Fruit fly (Drosophila melanogaster) whole organism, wandering third instar larva: Measurements from ENCODE around the gene SuUR.
A peak's percentile ranks its signal among the peaks of the same experiment; 100 is the strongest.

Experiments
- Abd-B ChIP-seq: fragments of >200 bp; optimal IDR thresholded peaks from 2 replicates; lab custom pipeline; 2017; ENCODE audit warnings: missing biosample characterization, missing genetic modification characterization
- CG32264 ChIP-seq: fragments of 200-800 bp; sonication (Bioruptor generic); optimal IDR thresholded peaks from 2 replicates; lab custom pipeline; 2016; ENCODE audit warnings: missing biosample characterization, missing genetic modification characterization
- CG9705 ChIP-seq: fragments of 200-800 bp; sonication (Bioruptor generic); optimal IDR thresholded peaks from 2 replicates; lab custom pipeline; 2018; ENCODE audit warnings: missing biosample characterization, mild to moderate bottlenecking, missing genetic modification characterization
- CrebA ChIP-seq: fragments of 200-800 bp; sonication (Bioruptor generic); optimal IDR thresholded peaks from 2 replicates; lab custom pipeline; 2016; ENCODE audit warnings: missing biosample characterization, mild to moderate bottlenecking, missing genetic modification characterization, borderline replicate concordance
- Dfd ChIP-seq: fragments of >200 bp; optimal IDR thresholded peaks from 2 replicates; lab custom pipeline; 2017; ENCODE audit warnings: missing biosample characterization, missing genetic modification characterization
- Dif ChIP-seq: fragments of 200-275, 200-300 bp; sonication (Bioruptor generic); optimal IDR thresholded peaks from 2 replicates; lab custom pipeline; 2018; ENCODE audit warnings: missing biosample characterization, missing genetic modification characterization; ENCODE audit not compliant: partially characterized antibody
- GATAd ChIP-seq: sonication (Bioruptor generic); optimal IDR thresholded peaks from 2 replicates; lab custom pipeline; 2016; ENCODE audit warnings: missing biosample characterization, missing genetic modification characterization
- HLH106 ChIP-seq: fragments of 200-800 bp; optimal IDR thresholded peaks from 3 replicates; lab custom pipeline; 2019; ENCODE audit warnings: missing biosample characterization, mild to moderate bottlenecking, missing genetic modification characterization, moderate library complexity
- Hnf4 ChIP-seq: fragments of 200-800 bp; sonication (Bioruptor generic); optimal IDR thresholded peaks from 2 replicates; lab custom pipeline; 2016; ENCODE audit warnings: missing biosample characterization, mild to moderate bottlenecking, missing genetic modification characterization
- Hr78 ChIP-seq: fragments of >200 bp; optimal IDR thresholded peaks from 2 replicates; lab custom pipeline; 2017; ENCODE audit warnings: missing biosample characterization, missing genetic modification characterization
- Hr83 ChIP-seq: fragments of 200-300 bp; sonication (Bioruptor generic); optimal IDR thresholded peaks from 2 replicates; lab custom pipeline; 2016; ENCODE audit warnings: missing biosample characterization, mild to moderate bottlenecking, missing genetic modification characterization, moderate library complexity; ENCODE audit not compliant: poor library complexity, severe bottlenecking
- Jra ChIP-seq: sonication (Bioruptor generic); optimal IDR thresholded peaks from 2 replicates; lab custom pipeline; 2016; ENCODE audit warnings: missing biosample characterization, missing genetic modification characterization
- Mio ChIP-seq: sonication (Bioruptor generic); optimal IDR thresholded peaks from 2 replicates; lab custom pipeline; 2016; ENCODE audit warnings: missing biosample characterization, missing genetic modification characterization
- Myc ChIP-seq: fragments of >200 bp; optimal IDR thresholded peaks from 2 replicates; lab custom pipeline; 2017
- N ChIP-seq: fragments of >200 bp; optimal IDR thresholded peaks from 2 replicates; lab custom pipeline; 2018; ENCODE audit warnings: missing biosample characterization, missing external identifiers, missing genetic modification characterization
- OdsH ChIP-seq: fragments of 200-800 bp; sonication (Bioruptor generic); optimal IDR thresholded peaks from 2 replicates; lab custom pipeline; 2016; ENCODE audit warnings: missing biosample characterization, mild to moderate bottlenecking, missing genetic modification characterization
- Rel ChIP-seq, 2 experiments: fragments of 200-800 bp; sonication (Bioruptor generic) in 1 of 2; optimal IDR thresholded peaks; 2 replicates in 1 of 2; 3 replicates in 1 of 2; lab custom pipeline; 2016 to 2019; ENCODE audit warnings: mild to moderate bottlenecking in 2 of 2, missing biosample characterization in 2 of 2, missing genetic modification characterization in 2 of 2, moderate library complexity in 1 of 2
- Sp1 ChIP-seq: fragments of 200-800 bp; sonication (Bioruptor generic); optimal IDR thresholded peaks from 3 replicates; lab custom pipeline; 2019; ENCODE audit warnings: missing biosample characterization, mild to moderate bottlenecking, missing genetic modification characterization, moderate library complexity
- Vsx2 ChIP-seq: fragments of 200-300, 225-300 bp; sonication (Bioruptor generic); optimal IDR thresholded peaks from 2 replicates; lab custom pipeline; 2018; ENCODE audit warnings: missing biosample characterization, missing genetic modification characterization; ENCODE audit not compliant: partially characterized antibody
- br ChIP-seq: fragments of 200-800 bp; sonication (Bioruptor generic); optimal IDR thresholded peaks from 2 replicates; lab custom pipeline; 2016; ENCODE audit warnings: missing biosample characterization, missing genetic modification characterization
- brk ChIP-seq: fragments of 200-800 bp; sonication (Bioruptor generic); optimal IDR thresholded peaks from 2 replicates; lab custom pipeline; 2016; ENCODE audit warnings: missing biosample characterization, mild to moderate bottlenecking, missing genetic modification characterization
- dl ChIP-seq, 2 experiments: fragments of 175-275, 200-275 bp in 1 of 2; fragments of 200-275 bp in 1 of 2; sonication (Bioruptor generic); optimal IDR thresholded peaks; lab custom pipeline; 2018; ENCODE audit warnings: mild to moderate bottlenecking in 2 of 2, missing biosample characterization in 2 of 2, missing genetic modification characterization in 2 of 2, moderate library complexity in 2 of 2; ENCODE audit not compliant: partially characterized antibody in 2 of 2, insufficient read depth in 1 of 2
- dmrt93B ChIP-seq: fragments of 200-800 bp; sonication (Bioruptor generic); optimal IDR thresholded peaks from 2 replicates; lab custom pipeline; 2018; ENCODE audit warnings: missing biosample characterization, mild to moderate bottlenecking, missing genetic modification characterization
- dsf ChIP-seq: sonication (Bioruptor generic); optimal IDR thresholded peaks from 2 replicates; lab custom pipeline; 2016; ENCODE audit warnings: missing biosample characterization, missing genetic modification characterization, borderline replicate concordance
- ey ChIP-seq: fragments of 200-800 bp; sonication (Bioruptor generic); optimal IDR thresholded peaks from 2 replicates; lab custom pipeline; 2016; ENCODE audit warnings: missing biosample characterization, missing genetic modification characterization
- foxo ChIP-seq, 2 experiments: fragments of 200-800 bp; sonication (Bioruptor generic); optimal IDR thresholded peaks; 2 replicates in 1 of 2; 3 replicates in 1 of 2; lab custom pipeline; 2016 to 2017; ENCODE audit warnings: missing biosample characterization in 2 of 2, missing genetic modification characterization in 2 of 2
- fru ChIP-seq: fragments of 200-800 bp; sonication (Bioruptor generic); optimal IDR thresholded peaks from 3 replicates; lab custom pipeline; 2016; ENCODE audit warnings: missing biosample characterization, mild to moderate bottlenecking, missing genetic modification characterization
- h ChIP-seq: fragments of 200-800 bp; sonication (Bioruptor generic); optimal IDR thresholded peaks from 3 replicates; lab custom pipeline; 2016; ENCODE audit warnings: missing biosample characterization, mild to moderate bottlenecking, missing genetic modification characterization
- jim ChIP-seq: fragments of 175-275, 200-325 bp; sonication (Bioruptor generic); optimal IDR thresholded peaks from 2 replicates; lab custom pipeline; 2016; ENCODE audit warnings: missing biosample characterization, mild to moderate bottlenecking, missing genetic modification characterization
- lola ChIP-seq: fragments of >200 bp; optimal IDR thresholded peaks from 2 replicates; lab custom pipeline; 2017; ENCODE audit warnings: missing biosample characterization, missing genetic modification characterization
- pan ChIP-seq: fragments of >200 bp; optimal IDR thresholded peaks from 2 replicates; lab custom pipeline; 2017
- psq ChIP-seq: fragments of 200-800 bp; sonication (Bioruptor generic); optimal IDR thresholded peaks from 3 replicates; lab custom pipeline; 2017; ENCODE audit warnings: missing biosample characterization, mild to moderate bottlenecking, missing genetic modification characterization, moderate library complexity
- rgr ChIP-seq: fragments of 200-800 bp; sonication (Bioruptor generic); optimal IDR thresholded peaks from 3 replicates; lab custom pipeline; 2016; ENCODE audit warnings: missing biosample characterization, mild to moderate bottlenecking, missing genetic modification characterization
- sage ChIP-seq: fragments of 200-800 bp; sonication (Bioruptor generic); optimal IDR thresholded peaks from 2 replicates; lab custom pipeline; 2016; ENCODE audit warnings: missing biosample characterization, mild to moderate bottlenecking, missing genetic modification characterization
- sv ChIP-seq: fragments of 200-800 bp; sonication (Bioruptor generic); optimal IDR thresholded peaks from 3 replicates; lab custom pipeline; 2016; ENCODE audit warnings: missing biosample characterization, missing genetic modification characterization
- tai ChIP-seq: sonication (Bioruptor generic); optimal IDR thresholded peaks from 2 replicates; lab custom pipeline; 2016; ENCODE audit warnings: missing biosample characterization, missing genetic modification characterization
- usp ChIP-seq: fragments of >200 bp; optimal IDR thresholded peaks from 2 replicates; lab custom pipeline; 2017; ENCODE audit warnings: missing biosample characterization, missing genetic modification characterization
- woc ChIP-seq: sonication (Bioruptor generic); optimal IDR thresholded peaks from 2 replicates; lab custom pipeline; 2016; ENCODE audit warnings: missing biosample characterization, mild to moderate bottlenecking, missing genetic modification characterization

SuUR gene

dm6 chr3L:11091943-11092609, 27.3 kb downstream of the SuUR start:
- peak; percentile 85 for TF ChIP-seq tai (GFP tag; lab: Kevin White, UChicago)
- TF ChIP-seq Sp1 (GFP tag; lab: Kevin White, UChicago): peak; percentile 43
- TF ChIP-seq CG32264 (GFP tag; lab: Kevin White, UChicago): peak; percentile 58
- TF ChIP-seq jim (GFP tag; lab: Kevin White, UChicago): peak; percentile 66
- no peak for TF ChIP-seq Rel (GFP tag; optimal IDR thresholded peaks at IDR 0.05; lab: Kevin White, UChicago)
- peak; percentile 57 for TF ChIP-seq Rel (tag; optimal IDR thresholded peaks at IDR 0.05; lab: Kevin White, UChicago)
- TF ChIP-seq brk: peak; percentile 68
- peak; percentile 44 for TF ChIP-seq HLH106 (tag; lab: Kevin White, UChicago)
- TF ChIP-seq rgr: peak; percentile 90
- peak; percentile 14 for TF ChIP-seq sv
- no peak for TF ChIP-seq Dfd (GFP tag; lab: Kevin White, UChicago)
- TF ChIP-seq usp (GFP tag; lab: Kevin White, UChicago): no peak
- TF ChIP-seq GATAd (GFP tag; lab: Kevin White, UChicago): no peak
- TF ChIP-seq sage (GFP tag; lab: Kevin White, UChicago): no peak
- TF ChIP-seq Jra (GFP tag; lab: Kevin White, UChicago): peak; percentile 78
- no peak for TF ChIP-seq Vsx2 (GFP tag; lab: Kevin White, UChicago)
- no peak for TF ChIP-seq N (GFP tag; lab: Kevin White, UChicago)
- peak; percentile 78 for TF ChIP-seq br
- TF ChIP-seq dl (GFP tag; optimal IDR thresholded peaks at IDR 0.05; lab: Kevin White, UChicago; ENCODE audit: insufficient read depth in 1 of 2, partially characterized antibody in 2 of 2): no peak
- peak; percentile 95 for TF ChIP-seq psq (GFP tag; lab: Kevin White, UChicago)
- TF ChIP-seq foxo (GFP tag; optimal IDR thresholded peaks at IDR 0.05; lab: Kevin White, UChicago): peak in 1 of 2 experiments; percentile 88
- TF ChIP-seq h: peak; percentile 89
- TF ChIP-seq OdsH: peak; percentile 74
- TF ChIP-seq Abd-B (GFP tag; lab: Kevin White, UChicago): no peak
- no peak for TF ChIP-seq CrebA (GFP tag; lab: Kevin White, UChicago)
- no peak for TF ChIP-seq Myc (lab: Kevin White, UChicago)
- peak; percentile 61 for TF ChIP-seq ey (GFP tag; lab: Kevin White, UChicago)
- TF ChIP-seq dsf (GFP tag; lab: Kevin White, UChicago): no peak
- TF ChIP-seq lola (GFP tag; lab: Kevin White, UChicago): no peak
- peak; percentile 64 for TF ChIP-seq woc (GFP tag; lab: Kevin White, UChicago)
- TF ChIP-seq Hnf4: peak; percentile 86
- peak; percentile 31 for TF ChIP-seq CG9705 (GFP tag; lab: Kevin White, UChicago)
- TF ChIP-seq pan: no peak
- TF ChIP-seq Hr78 (GFP tag; lab: Kevin White, UChicago): no peak
- no peak for TF ChIP-seq Mio (GFP tag; lab: Kevin White, UChicago)
- TF ChIP-seq dmrt93B: peak; percentile 3
- TF ChIP-seq fru: peak; percentile 73
- peak; percentile 83 for TF ChIP-seq Hr83
- peak; percentile 39 for TF ChIP-seq Dif (GFP tag; lab: Kevin White, UChicago)

- TF ChIP-seq psq (GFP tag; lab: Kevin White, UChicago): peak; percentile 94
- no peak for TF ChIP-seq Hnf4
- TF ChIP-seq dmrt93B: no peak
- TF ChIP-seq CG32264 (GFP tag; lab: Kevin White, UChicago): no peak
- no peak for TF ChIP-seq dl (GFP tag; optimal IDR thresholded peaks at IDR 0.05; lab: Kevin White, UChicago; ENCODE audit: insufficient read depth in 1 of 2, partially characterized antibody in 2 of 2)
- TF ChIP-seq foxo (GFP tag; optimal IDR thresholded peaks at IDR 0.05; lab: Kevin White, UChicago): no peak
- peak; percentile 5 for TF ChIP-seq N (GFP tag; lab: Kevin White, UChicago)
- TF ChIP-seq jim (GFP tag; lab: Kevin White, UChicago): no peak
These were observed 27.8 kb downstream of the SuUR start for dm6 chr3L:11092610-11092961.
